Worm (Caenorhabditis elegans): ENCODE data around the gene nhr-11.

nhr-11 gene

ce11 chrIV:9069703-9070102, at the start of gene nhr-11:
nhr-11 (plus strand) TSS chrIV:9070003.
- TF ChIP-seq fkh-8 (tag; optimal IDR thresholded peaks at IDR 0.05) (peak; percentile 45), nhr-12 (tag; optimal IDR thresholded peaks at IDR 0.05) (no peak)

DNA sequence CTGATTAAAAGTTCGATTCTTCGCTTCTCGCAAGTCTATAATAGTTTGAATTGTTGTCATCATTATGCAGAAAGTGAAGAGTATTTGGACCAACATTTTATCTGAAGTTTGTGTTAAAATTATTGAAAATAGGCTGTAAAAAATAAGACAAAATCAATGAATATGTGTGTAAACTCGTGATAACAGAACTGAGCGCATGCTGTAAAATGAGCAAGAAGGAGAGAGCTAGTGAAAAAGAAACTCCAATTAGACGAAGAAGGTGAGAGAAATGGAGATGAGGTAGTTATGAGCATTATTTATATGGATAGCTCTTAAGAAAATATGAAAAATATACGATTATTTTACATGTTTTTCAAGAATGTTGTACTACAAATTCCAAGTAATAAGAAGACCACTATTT, 49.0 kb upstream of the nhr-11 start, which contains the start of gene C53D6.4:
C53D6.4 (minus strand) TSS at position 101 of the 400 bp plus-strand sequence.
- TF ChIP-seq zip-4 (GFP tag; optimal IDR thresholded peaks at IDR 0.05) (no peak), nhr-28 (tag; optimal IDR thresholded peaks at IDR 0.05) (no peak), ces-1 (GFP tag; optimal IDR thresholded peaks at IDR 0.05) (no peak), hlh-17 (GFP tag; optimal IDR thresholded peaks at IDR 0.05; ENCODE audit: borderline replicate concordance) (no peak), ets-5 (GFP tag; IDR thresholded peaks at IDR 0.05) (no peak), nhr-90 (tag; optimal IDR thresholded peaks at IDR 0.05; ENCODE audit: poor library complexity) (no peak), unc-86 (tag; optimal IDR thresholded peaks at IDR 0.05) (no peak), pax-3 (tag; optimal IDR thresholded peaks at IDR 0.05) (no peak), tlp-1 (tag; optimal IDR thresholded peaks at IDR 0.05) (no peak), C34B4.2 (tag; optimal IDR thresholded peaks at IDR 0.05) (no peak)

DNA sequence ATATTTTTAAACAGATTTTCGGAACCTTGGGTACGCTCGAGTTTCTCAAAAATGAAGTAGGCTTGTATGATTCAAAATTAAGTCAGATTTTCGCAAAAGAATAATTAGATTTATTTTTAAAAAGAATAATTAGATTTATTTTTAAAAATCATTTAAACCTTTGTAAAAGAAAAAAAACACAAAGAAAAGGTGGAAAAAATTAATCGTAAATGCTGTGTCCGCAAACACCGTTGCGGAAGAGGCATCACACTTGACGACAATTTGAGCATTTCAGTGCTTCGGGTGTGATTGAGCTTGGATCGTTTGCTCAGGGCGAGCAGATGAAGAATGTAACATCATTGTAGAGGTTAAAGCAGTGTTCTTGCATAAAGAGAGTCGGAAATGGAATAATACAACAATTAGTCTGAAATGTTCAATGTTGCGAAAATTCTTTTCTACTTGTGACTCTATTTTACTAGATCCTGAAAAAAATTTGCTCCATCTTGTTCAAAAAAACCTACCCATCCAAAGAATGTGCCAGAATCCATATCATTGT, 48.5 kb upstream of the nhr-11 start:
- TF ChIP-seq nhr-19 (GFP tag; conservative IDR thresholded peaks at IDR 0.05) (no peak), tlp-1 (tag; optimal IDR thresholded peaks at IDR 0.05) (no peak), lin-35 (GFP tag; optimal IDR thresholded peaks at IDR 0.05) (peak in 1 of 2 experiments; percentile 3), F16B12.6 (tag; optimal IDR thresholded peaks at IDR 0.05) (peak; percentile 85), mep-1 (tag; optimal IDR thresholded peaks at IDR 0.05) (peak; percentile 61), dpl-1 (GFP tag; optimal IDR thresholded peaks at IDR 0.05) (peak in 2 of 3 experiments; percentile 16 to 49), ama-1 (optimal IDR thresholded peaks at IDR 0.05) (no peak), nhr-47 (tag; optimal IDR thresholded peaks at IDR 0.05) (no peak), nhr-85 (tag) (peak; percentile 66), dsc-1 (tag; optimal IDR thresholded peaks at IDR 0.05) (no peak), rnt-1 (tag; optimal IDR thresholded peaks at IDR 0.05) (peak; percentile 24), C34B4.2 (tag; optimal IDR thresholded peaks at IDR 0.05) (no peak), nhr-12 (tag; optimal IDR thresholded peaks at IDR 0.05) (no peak), nhr-11 (tag; optimal IDR thresholded peaks at IDR 0.05) (no peak), xbp-1 (tag; optimal IDR thresholded peaks at IDR 0.05) (peak; percentile 3), vab-15 (tag; optimal IDR thresholded peaks at IDR 0.05) (no peak), mab-9 (GFP tag; IDR thresholded peaks at IDR 0.05) (no peak), nhr-90 (tag; optimal IDR thresholded peaks at IDR 0.05; ENCODE audit: poor library complexity) (no peak), unc-98 (GFP tag; IDR thresholded peaks at IDR 0.05) (no peak), efl-1 (optimal IDR thresholded peaks at IDR 0.05) (peak; percentile 40 to 51), efl-1 (GFP tag; optimal IDR thresholded peaks at IDR 0.05 in 1 of 2) (peak; percentile 44 to 58), swsn-7 (tag; optimal IDR thresholded peaks at IDR 0.05) (peak; percentile 10), lin-14 (GFP tag; optimal IDR thresholded peaks at IDR 0.05) (no peak), nhr-28 (tag; optimal IDR thresholded peaks at IDR 0.05) (no peak), lin-13 (GFP tag; optimal IDR thresholded peaks at IDR 0.05) (no peak), alr-1 (tag; optimal IDR thresholded peaks at IDR 0.05; ENCODE audit: borderline replicate concordance) (no peak), lin-15B (tag; optimal IDR thresholded peaks at IDR 0.05) (no peak)

ce11 chrIV:9032550-9032949, 37.3 kb upstream of the nhr-11 start, which contains the start of gene C53D6.6:
C53D6.6 (minus strand) TSS chrIV:9032667.
- TF ChIP-seq blmp-1 (tag; optimal IDR thresholded peaks at IDR 0.05): peak; percentile 71
- TF ChIP-seq nhr-12 (tag; optimal IDR thresholded peaks at IDR 0.05): no peak
- TF ChIP-seq efl-1 (optimal IDR thresholded peaks at IDR 0.05): peak; percentile 5 to 17
- TF ChIP-seq efl-1 (GFP tag; optimal IDR thresholded peaks at IDR 0.05 in 1 of 2): no peak
- peak; percentile 4 for TF ChIP-seq F16B12.6 (tag; optimal IDR thresholded peaks at IDR 0.05)
- peak; percentile 50 for TF ChIP-seq mep-1 (tag; optimal IDR thresholded peaks at IDR 0.05)
- TF ChIP-seq dpl-1 (GFP tag; optimal IDR thresholded peaks at IDR 0.05): peak in 1 of 3 experiments; percentile 2
- no peak for TF ChIP-seq fkh-8 (tag; optimal IDR thresholded peaks at IDR 0.05)
